Worm (Caenorhabditis elegans) whole organism, L2 larva: Measurements from ENCODE around the gene Y62F5A.12.

Source experiments
- ZK546.5 ChIP-seq: sonication (generic microtip); optimal IDR thresholded peaks from 2 replicates; lab custom pipeline; 2017; ENCODE audit warnings: missing biosample characterization, missing genetic modification characterization
- ama-1 ChIP-seq: fragments of 150-350 bp; optimal IDR thresholded peaks from 2 replicates; lab custom pipeline; 2018; ENCODE audit warnings: inconsistent platforms
- blmp-1 ChIP-seq: sonication (generic microtip); optimal IDR thresholded peaks from 2 replicates; lab custom pipeline; 2017; ENCODE audit warnings: missing genetic modification characterization, mild to moderate bottlenecking, missing compliant biosample characterization, antibody characterized with exemption, moderate library complexity; ENCODE audit not compliant: insufficient read depth
- ceh-16 ChIP-seq: fragments of 150-350 bp; optimal IDR thresholded peaks from 2 replicates; lab custom pipeline; 2014; ENCODE audit warnings: missing biosample characterization, missing genetic modification characterization
- dmd-4 ChIP-seq: sonication (generic microtip); optimal IDR thresholded peaks from 2 replicates; lab custom pipeline; 2017; ENCODE audit warnings: missing biosample characterization, missing genetic modification characterization
- lsy-2 ChIP-seq, 2 experiments: fragments of 150-350 bp in 1 of 2; sonication (generic microtip) in 1 of 2; optimal IDR thresholded peaks; 2 replicates each; lab custom pipeline; 2014 to 2017; ENCODE audit warnings: missing biosample characterization in 2 of 2, missing genetic modification characterization in 2 of 2
- mbf-1 ChIP-seq: sonication (generic microtip); optimal IDR thresholded peaks from 2 replicates; lab custom pipeline; 2017; ENCODE audit warnings: missing biosample characterization, missing genetic modification characterization
- nhr-11 ChIP-seq: fragments of 150-350 bp; optimal IDR thresholded peaks from 2 replicates; lab custom pipeline; 2014; ENCODE audit warnings: missing biosample characterization, missing genetic modification characterization
- nhr-237 ChIP-seq: fragments of 150-350 bp; optimal IDR thresholded peaks from 2 replicates; lab custom pipeline; 2014; ENCODE audit warnings: missing biosample characterization, missing genetic modification characterization
- nhr-25 ChIP-seq: fragments of 150-350 bp; sonication (generic microtip); optimal IDR thresholded peaks from 3 replicates; lab custom pipeline; 2014; ENCODE audit warnings: missing biosample characterization, missing genetic modification characterization
- nhr-6 ChIP-seq: fragments of 150-350 bp; optimal IDR thresholded peaks from 2 replicates; lab custom pipeline; 2014; ENCODE audit warnings: missing biosample characterization, missing genetic modification characterization
- nhr-77 ChIP-seq: fragments of 150-350 bp; optimal IDR thresholded peaks from 2 replicates; lab custom pipeline; 2014; ENCODE audit warnings: missing biosample characterization, missing genetic modification characterization
- snpc-4 ChIP-seq: fragments of 150-350 bp; optimal IDR thresholded peaks from 2 replicates; lab custom pipeline; 2014; ENCODE audit warnings: missing biosample characterization, missing genetic modification characterization

DNA sequence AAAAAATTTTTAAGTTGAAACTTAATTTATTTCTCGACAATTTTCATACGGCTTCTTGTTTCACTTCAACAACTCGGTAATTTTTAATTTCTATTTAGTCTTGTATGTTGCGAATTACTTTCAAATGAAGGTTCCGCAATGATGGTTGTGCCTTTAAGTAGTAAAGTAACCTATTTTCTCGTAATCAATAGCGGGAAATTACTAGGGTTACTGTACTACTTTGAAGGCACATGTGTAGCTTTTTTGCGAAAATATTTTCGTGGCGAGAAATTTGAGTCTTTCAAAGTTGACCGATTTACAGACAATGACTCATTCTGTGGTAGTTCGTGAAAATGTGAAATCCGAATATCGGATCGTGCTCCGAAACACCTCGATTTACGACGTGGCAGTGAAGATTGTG is 16.1 kb downstream of the Y62F5A.12 start, which contains the start of gene B0334.10:
- TF ChIP-seq nhr-11 (tag; lab: Kevin White, UChicago) (no peak), nhr-6 (no peak), blmp-1 (tag; lab: Kevin White, UChicago) (no peak), mbf-1 (no peak), snpc-4 (no peak), lsy-2 (tag; optimal IDR thresholded peaks at IDR 0.05; lab: Kevin White, UChicago) (no peak), ama-1 (lab: Kevin White, UChicago) (no peak), dmd-4 (tag; lab: Kevin White, UChicago) (no peak), nhr-25 (tag; lab: Kevin White, UChicago) (no peak), nhr-77 (tag; lab: Kevin White, UChicago) (no peak), nhr-237 (no peak), ZK546.5 (tag; lab: Kevin White, UChicago) (no peak), ceh-16 (tag; lab: Kevin White, UChicago) (no peak)
